Worm (Caenorhabditis elegans) whole organism, mixed stage, embryonic: Measurements from ENCODE around the gene ret-1.

Experiments
- nhr-76 ChIP-seq: sonication (generic microtip); optimal IDR thresholded peaks from 2 replicates; lab custom pipeline; 2017; ENCODE audit warnings: missing biosample characterization, missing genetic modification characterization
- unc-62 ChIP-seq: fragments of 150-350 bp; optimal IDR thresholded peaks from 2 replicates; lab custom pipeline; 2014; ENCODE audit warnings: missing biosample characterization, missing genetic modification reagents, missing genetic modification characterization

- TF ChIP-seq unc-62 (GFP tag; lab: Kevin White, UChicago) (no peak), nhr-76 (tag; lab: Kevin White, UChicago) (no peak)
Measured at ce11 chrV:14859380-14859779, 12.2 kb upstream of the ret-1 start.
